Worm (Caenorhabditis elegans) whole organism, L3 larva: Measurements from ENCODE around the gene F39E9.6.

ENCODE experiments used
- R02D3.7 ChIP-seq: fragments of 150-350 bp; optimal IDR thresholded peaks from 2 replicates; lab custom pipeline; 2014; ENCODE audit warnings: missing biosample characterization, missing genetic modification characterization
- ZK546.5 ChIP-seq: sonication (generic microtip); optimal IDR thresholded peaks from 2 replicates; lab custom pipeline; 2017; ENCODE audit warnings: missing biosample characterization, missing genetic modification characterization
- aly-2 ChIP-seq: fragments of 150-350 bp; optimal IDR thresholded peaks from 2 replicates; lab custom pipeline; 2014; ENCODE audit warnings: missing biosample characterization, missing genetic modification characterization
- ama-1 ChIP-seq: fragments of 150-350 bp; optimal IDR thresholded peaks from 2 replicates; lab custom pipeline; 2018
- ceh-16 ChIP-seq: sonication (generic microtip); optimal IDR thresholded peaks from 2 replicates; lab custom pipeline; 2017; ENCODE audit warnings: missing biosample characterization, missing genetic modification characterization
- ceh-28 ChIP-seq: fragments of 150-350 bp; optimal IDR thresholded peaks from 2 replicates; lab custom pipeline; 2014; ENCODE audit warnings: missing biosample characterization, missing genetic modification reagents, missing genetic modification characterization
- ceh-82 ChIP-seq: fragments of 150-350 bp; optimal IDR thresholded peaks from 2 replicates; lab custom pipeline; 2014; ENCODE audit warnings: missing biosample characterization, missing genetic modification characterization
- ceh-9 ChIP-seq: sonication (generic microtip); optimal IDR thresholded peaks from 2 replicates; lab custom pipeline; 2018; ENCODE audit warnings: missing biosample characterization, missing genetic modification characterization
- daf-12 ChIP-seq: fragments of 150-350 bp; optimal IDR thresholded peaks from 2 replicates; lab custom pipeline; 2014; ENCODE audit warnings: missing biosample characterization, missing genetic modification reagents, missing genetic modification characterization
- egl-27 ChIP-seq: sonication (generic microtip); optimal IDR thresholded peaks from 4 replicates; lab custom pipeline; 2017; ENCODE audit warnings: missing biosample characterization, missing genetic modification reagents, missing genetic modification characterization
- egl-5 ChIP-seq: fragments of 150-350 bp; optimal IDR thresholded peaks from 2 replicates; lab custom pipeline; 2017; ENCODE audit warnings: missing biosample characterization, missing genetic modification reagents, missing genetic modification characterization, inconsistent platforms
- elt-1 ChIP-seq: fragments of 150-350 bp; optimal IDR thresholded peaks from 2 replicates; lab custom pipeline; 2014; ENCODE audit warnings: missing biosample characterization, missing genetic modification characterization
- elt-2 ChIP-seq: sonication (generic microtip); optimal IDR thresholded peaks from 2 replicates; lab custom pipeline; 2016; ENCODE audit warnings: missing genetic modification reagents, mild to moderate bottlenecking, missing genetic modification characterization, missing compliant biosample characterization
- eor-1 ChIP-seq, 2 experiments: fragments of 150-350 bp; optimal IDR thresholded peaks; 2 replicates each; lab custom pipeline; 2014 to 2018; ENCODE audit warnings: missing biosample characterization in 2 of 2, missing genetic modification characterization in 2 of 2
- fkh-10 ChIP-seq: sonication (generic microtip); optimal IDR thresholded peaks from 2 replicates; lab custom pipeline; 2017; ENCODE audit warnings: missing biosample characterization, missing genetic modification reagents, missing genetic modification characterization
- fkh-2 ChIP-seq: fragments of 150-350 bp; optimal IDR thresholded peaks from 2 replicates; lab custom pipeline; 2014; ENCODE audit warnings: missing biosample characterization, missing genetic modification reagents, missing genetic modification characterization
- jun-1 ChIP-seq: fragments of 150-350 bp; optimal IDR thresholded peaks from 2 replicates; lab custom pipeline; 2014; ENCODE audit warnings: missing biosample characterization, missing genetic modification reagents, missing genetic modification characterization
- lin-15B ChIP-seq: fragments of 150-350 bp; optimal IDR thresholded peaks from 2 replicates; lab custom pipeline; 2014; ENCODE audit warnings: missing biosample characterization, missing genetic modification characterization
- lin-39 ChIP-seq: fragments of 150-350 bp; optimal IDR thresholded peaks from 2 replicates; lab custom pipeline; 2018; ENCODE audit warnings: missing biosample characterization, missing genetic modification reagents, missing genetic modification characterization
- lsy-12 ChIP-seq: sonication (generic microtip); optimal IDR thresholded peaks from 2 replicates; lab custom pipeline; 2016; ENCODE audit warnings: mild to moderate bottlenecking, missing genetic modification characterization, missing compliant biosample characterization
- mdl-1 ChIP-seq: fragments of 150-350 bp; optimal IDR thresholded peaks from 2 replicates; lab custom pipeline; 2014; ENCODE audit warnings: missing biosample characterization, missing genetic modification characterization
- mml-1 ChIP-seq: fragments of 150-350 bp; sonication (generic microtip); optimal IDR thresholded peaks from 3 replicates; lab custom pipeline; 2014; ENCODE audit warnings: missing biosample characterization, missing genetic modification characterization
- nfya-1 ChIP-seq: sonication (generic microtip); optimal IDR thresholded peaks from 2 replicates; lab custom pipeline; 2017; ENCODE audit warnings: missing genetic modification characterization, mild to moderate bottlenecking, missing compliant biosample characterization, antibody characterized with exemption, moderate library complexity; ENCODE audit not compliant: insufficient read depth
- nhr-11 ChIP-seq: fragments of 150-350 bp; optimal IDR thresholded peaks from 2 replicates; lab custom pipeline; 2014; ENCODE audit warnings: missing biosample characterization, missing genetic modification characterization
- nhr-25 ChIP-seq: sonication (generic microtip); optimal IDR thresholded peaks from 2 replicates; lab custom pipeline; 2017; ENCODE audit warnings: missing biosample characterization, missing genetic modification characterization
- nhr-28 ChIP-seq: fragments of 150-350 bp; optimal IDR thresholded peaks from 2 replicates; lab custom pipeline; 2014; ENCODE audit warnings: missing biosample characterization, missing genetic modification characterization
- nhr-43 ChIP-seq: sonication (generic microtip); optimal IDR thresholded peaks from 2 replicates; lab custom pipeline; 2016; ENCODE audit warnings: mild to moderate bottlenecking, missing genetic modification characterization, missing compliant biosample characterization; ENCODE audit not compliant: poor library complexity, severe bottlenecking
- nhr-67 ChIP-seq: fragments of 150-350 bp; optimal IDR thresholded peaks from 2 replicates; lab custom pipeline; 2014; ENCODE audit warnings: missing biosample characterization, missing genetic modification characterization
- nhr-76 ChIP-seq: fragments of 150-350 bp; sonication (generic microtip); optimal IDR thresholded peaks from 5 replicates; lab custom pipeline; 2014; ENCODE audit warnings: missing biosample characterization, missing genetic modification characterization
- nhr-77 ChIP-seq: fragments of 150-350 bp; optimal IDR thresholded peaks from 2 replicates; lab custom pipeline; 2014; ENCODE audit warnings: missing biosample characterization, missing genetic modification characterization
- pha-4 ChIP-seq: fragments of 150-350 bp; optimal IDR thresholded peaks from 2 replicates; lab custom pipeline; 2014; ENCODE audit warnings: missing biosample characterization, missing genetic modification reagents, missing genetic modification characterization
- pqm-1 ChIP-seq: fragments of 150-350 bp; optimal IDR thresholded peaks from 2 replicates; lab custom pipeline; 2017; ENCODE audit warnings: missing biosample characterization, missing genetic modification characterization, inconsistent platforms
- sea-2 ChIP-seq: fragments of 150-350 bp; sonication (generic microtip); optimal IDR thresholded peaks from 4 replicates; lab custom pipeline; 2014; ENCODE audit warnings: missing biosample characterization, missing genetic modification reagents, missing genetic modification characterization
- skn-1 ChIP-seq: fragments of 150-350 bp; optimal IDR thresholded peaks from 2 replicates; lab custom pipeline; 2014; ENCODE audit warnings: missing biosample characterization, missing genetic modification characterization
- snpc-4 ChIP-seq: fragments of 150-350 bp; optimal IDR thresholded peaks from 2 replicates; lab custom pipeline; 2014; ENCODE audit warnings: missing biosample characterization, missing genetic modification characterization
- tbx-2 ChIP-seq: sonication (generic microtip); optimal IDR thresholded peaks from 2 replicates; lab custom pipeline; 2016; ENCODE audit warnings: mild to moderate bottlenecking, missing genetic modification characterization, missing compliant biosample characterization
- zag-1 ChIP-seq: fragments of 150-350 bp; optimal IDR thresholded peaks from 2 replicates; lab custom pipeline; 2014; ENCODE audit warnings: missing biosample characterization, missing genetic modification characterization
- ztf-11 ChIP-seq: fragments of 150-350 bp; optimal IDR thresholded peaks from 2 replicates; lab custom pipeline; 2014; ENCODE audit warnings: missing biosample characterization, missing genetic modification characterization

The F39E9.6 gene

ce11 chrII:3344917-3345316 lies 31.6 kb upstream of the F39E9.6 start, which contains the start of gene bath-28:
TSS of gene bath-28 (minus strand) at chrII:3344967.
- TF ChIP-seq tbx-2 (tag; lab: Kevin White, UChicago) (no peak), ceh-9 (tag; lab: Kevin White, UChicago) (no peak), aly-2 (tag; lab: Kevin White, UChicago) (no peak), lin-15B (no peak), nhr-11 (tag; lab: Kevin White, UChicago) (no peak), nhr-25 (no peak), nfya-1 (no peak), zag-1 (no peak), elt-1 (tag; lab: Kevin White, UChicago) (no peak), nhr-76 (no peak), lsy-12 (tag; lab: Kevin White, UChicago) (no peak), sea-2 (GFP tag; lab: Kevin White, UChicago) (no peak), nhr-28 (tag; lab: Kevin White, UChicago) (no peak), ceh-82 (tag; lab: Kevin White, UChicago) (no peak), skn-1 (no peak), ZK546.5 (no peak), ceh-28 (tag; lab: Kevin White, UChicago) (no peak), eor-1 (tag; optimal IDR thresholded peaks at IDR 0.05; lab: Kevin White, UChicago) (no peak)

ce11 chrII:3343714-3344113 lies 30.4 kb upstream of the F39E9.6 start, which contains the start of gene F14D2.15:
TSS of gene F14D2.15 (minus strand) at chrII:3343814.
- no peak for TF ChIP-seq jun-1 (tag; lab: Kevin White, UChicago)
- no peak for TF ChIP-seq mml-1 (tag; lab: Kevin White, UChicago)
- TF ChIP-seq, all 47 proteins: peak for 0

ce11 chrII:3341989-3342388 lies 28.6 kb upstream of the F39E9.6 start, which contains the start of gene F14D2.11:
TSS of gene F14D2.11 (minus strand) at chrII:3342089.
- no peak for TF ChIP-seq ceh-16
- TF ChIP-seq pha-4 (tag; lab: Kevin White, UChicago), result no peak
- TF ChIP-seq ama-1 (lab: Kevin White, UChicago), result no peak
- TF ChIP-seq ZK546.5, result no peak
- no peak for TF ChIP-seq ceh-28 (tag; lab: Kevin White, UChicago)
- no peak for TF ChIP-seq tbx-2 (tag; lab: Kevin White, UChicago)
- TF ChIP-seq nhr-77 (tag; lab: Kevin White, UChicago), result no peak
- no peak for TF ChIP-seq egl-5 (tag; lab: Kevin White, UChicago)
- TF ChIP-seq fkh-2 (tag; lab: Kevin White, UChicago), result no peak
- no peak for TF ChIP-seq zag-1
- TF ChIP-seq nhr-67 (tag; lab: Kevin White, UChicago), result no peak
- TF ChIP-seq lin-39 (tag; lab: Kevin White, UChicago), result no peak
- no peak for TF ChIP-seq ztf-11
- no peak for TF ChIP-seq fkh-10 (GFP tag; lab: Kevin White, UChicago)
- no peak for TF ChIP-seq nhr-11 (tag; lab: Kevin White, UChicago)
- no peak for TF ChIP-seq snpc-4 (tag; lab: Kevin White, UChicago)
- no peak for TF ChIP-seq mdl-1
- TF ChIP-seq R02D3.7 (tag; lab: Kevin White, UChicago), result no peak

ce11 chrII:3340818-3341217 lies 27.5 kb upstream of the F39E9.6 start:
- TF ChIP-seq ztf-11 (no peak), ceh-16 (no peak), nhr-25 (no peak), egl-27 (tag; lab: Kevin White, UChicago) (no peak), pqm-1 (tag; lab: Kevin White, UChicago) (no peak), daf-12 (tag; lab: Kevin White, UChicago) (no peak), nhr-11 (tag; lab: Kevin White, UChicago) (no peak), elt-2 (no peak), snpc-4 (tag; lab: Kevin White, UChicago) (no peak), nhr-77 (tag; lab: Kevin White, UChicago) (no peak), fkh-10 (GFP tag; lab: Kevin White, UChicago) (no peak), jun-1 (tag; lab: Kevin White, UChicago) (no peak), lin-39 (tag; lab: Kevin White, UChicago) (no peak), zag-1 (no peak), mml-1 (tag; lab: Kevin White, UChicago) (no peak), nhr-43 (tag; lab: Kevin White, UChicago) (no peak), R02D3.7 (tag; lab: Kevin White, UChicago) (no peak), nhr-28 (tag; lab: Kevin White, UChicago) (no peak), ceh-82 (tag; lab: Kevin White, UChicago) (no peak)
